Worm (Caenorhabditis elegans): ENCODE results near the gene ida-1.

The ida-1 gene

ce11 chrIII:5805273-5805672, 49.9 kb downstream of the ida-1 start, which contains the start of gene R12B2.3:
Gene R12B2.3, plus strand, starts transcription at chrIII:5805573.
- no peak for TF ChIP-seq ceh-28 (tag; optimal IDR thresholded peaks at IDR 0.05)
- no peak for TF ChIP-seq nhr-11 (tag; optimal IDR thresholded peaks at IDR 0.05)

DNA sequence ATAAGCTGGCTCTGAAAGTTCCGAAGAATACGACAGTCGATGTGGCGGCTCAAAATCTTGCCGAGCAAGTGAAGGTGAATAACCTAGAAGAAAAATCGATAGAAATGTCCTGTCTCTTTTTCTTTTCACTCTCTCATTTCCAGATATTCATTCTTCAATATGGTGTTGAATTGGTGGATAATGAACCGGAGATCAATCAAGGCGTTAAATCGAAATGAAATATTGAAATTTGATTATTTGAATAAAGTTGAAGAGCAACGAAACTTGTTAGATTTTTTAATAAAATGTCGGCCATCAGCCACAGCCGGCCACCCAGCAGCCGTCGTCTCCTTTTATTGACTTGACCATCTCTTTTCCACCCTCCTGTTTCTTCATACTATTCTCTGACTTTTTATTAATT, 51.4 kb downstream of the ida-1 start, which contains the start of gene R12B2.2:
TSS of gene R12B2.2 (plus strand) at position 301 of the 400 bp plus-strand sequence.
- peak; percentile 6 for TF ChIP-seq hmg-11 (tag; optimal IDR thresholded peaks at IDR 0.05)
- no peak for TF ChIP-seq elt-2 (tag; optimal IDR thresholded peaks at IDR 0.05)

DNA sequence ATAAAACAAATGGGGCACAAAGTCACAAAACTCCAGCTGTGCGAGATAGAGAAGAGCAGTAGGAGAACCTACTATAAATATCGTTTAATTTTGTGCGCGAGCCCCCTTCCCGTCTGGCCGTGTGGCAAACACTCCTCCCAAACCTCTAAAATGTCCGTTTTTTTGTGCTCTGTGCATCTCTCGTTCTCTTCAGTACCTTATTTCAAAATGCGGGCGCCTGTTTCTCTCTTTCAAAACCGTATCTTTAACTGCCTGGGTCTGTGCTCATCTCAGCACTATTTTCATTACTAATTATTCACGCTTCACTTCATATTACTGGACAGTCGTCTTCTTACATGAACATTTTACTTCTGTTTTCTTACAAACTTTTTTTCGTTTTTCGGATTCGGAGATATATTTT, 54.7 kb downstream of the ida-1 start:
- TF ChIP-seq pha-4 (tag; optimal IDR thresholded peaks at IDR 0.05) (peak; percentile 70), egl-27 (tag; optimal IDR thresholded peaks at IDR 0.05) (no peak), nhr-237 (tag; optimal IDR thresholded peaks at IDR 0.05) (no peak), sea-2 (GFP tag; optimal IDR thresholded peaks at IDR 0.05) (no peak), ceh-28 (tag; optimal IDR thresholded peaks at IDR 0.05) (no peak), pqm-1 (tag; optimal IDR thresholded peaks at IDR 0.05) (peak; percentile 18), nfya-1 (tag; optimal IDR thresholded peaks at IDR 0.05; ENCODE audit: insufficient read depth) (no peak), fkh-10 (GFP tag; optimal IDR thresholded peaks at IDR 0.05) (no peak), nhr-23 (tag; optimal IDR thresholded peaks at IDR 0.05) (no peak), nhr-25 (tag; optimal IDR thresholded peaks at IDR 0.05) (no peak), mml-1 (tag; optimal IDR thresholded peaks at IDR 0.05) (no peak), elt-2 (tag; optimal IDR thresholded peaks at IDR 0.05) (peak; percentile 12), ceh-16 (tag; optimal IDR thresholded peaks at IDR 0.05) (no peak), nhr-11 (tag; optimal IDR thresholded peaks at IDR 0.05) (no peak)

ce11 chrIII:5811957-5812356, 56.6 kb downstream of the ida-1 start:
- TF ChIP-seq nhr-11 (tag; optimal IDR thresholded peaks at IDR 0.05) (no peak), mml-1 (tag; optimal IDR thresholded peaks at IDR 0.05) (no peak), nfya-1 (tag; optimal IDR thresholded peaks at IDR 0.05; ENCODE audit: insufficient read depth) (no peak), daf-12 (tag; optimal IDR thresholded peaks at IDR 0.05) (no peak), nhr-67 (tag; optimal IDR thresholded peaks at IDR 0.05) (no peak), eor-1 (tag; optimal IDR thresholded peaks at IDR 0.05) (no peak), ztf-11 (tag; optimal IDR thresholded peaks at IDR 0.05) (no peak), egl-5 (tag; optimal IDR thresholded peaks at IDR 0.05) (no peak), nhr-25 (tag; optimal IDR thresholded peaks at IDR 0.05) (no peak), zag-1 (tag; optimal IDR thresholded peaks at IDR 0.05) (no peak), ZK546.5 (tag; optimal IDR thresholded peaks at IDR 0.05) (no peak), elt-1 (tag; optimal IDR thresholded peaks at IDR 0.05) (no peak)

DNA sequence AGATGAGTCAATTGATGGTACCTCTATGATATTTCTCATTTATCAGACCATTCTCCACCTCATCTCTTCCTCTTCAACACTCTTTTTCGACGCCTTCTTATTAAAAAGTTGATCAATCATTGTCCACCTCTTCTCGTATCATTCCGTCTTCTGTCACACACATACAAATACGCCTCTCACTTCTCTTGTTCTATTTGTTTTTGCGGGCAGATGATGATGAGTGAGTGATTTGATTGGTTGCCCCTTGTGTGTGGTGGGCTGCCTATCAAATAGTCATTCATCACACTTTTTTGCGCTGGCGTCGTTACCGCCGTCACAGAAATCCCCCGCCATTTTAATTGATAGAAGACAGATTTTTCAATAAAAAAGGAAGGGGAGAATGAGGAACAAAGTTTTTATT, 57.3 kb downstream of the ida-1 start:
- TF ChIP-seq mml-1 (tag; optimal IDR thresholded peaks at IDR 0.05) (no peak), egl-27 (tag; optimal IDR thresholded peaks at IDR 0.05) (peak; percentile 18), nhr-23 (tag; optimal IDR thresholded peaks at IDR 0.05) (peak; percentile 69), snpc-4 (tag; optimal IDR thresholded peaks at IDR 0.05) (no peak), elt-2 (tag; optimal IDR thresholded peaks at IDR 0.05) (no peak), elt-3 (tag; optimal IDR thresholded peaks at IDR 0.05) (peak in 2 of 3 experiments; percentile 19 to 82), nhr-25 (tag; optimal IDR thresholded peaks at IDR 0.05) (peak; percentile 58), zag-1 (tag; optimal IDR thresholded peaks at IDR 0.05) (no peak), nfya-1 (tag; optimal IDR thresholded peaks at IDR 0.05; ENCODE audit: insufficient read depth) (peak; percentile 73), jun-1 (tag; optimal IDR thresholded peaks at IDR 0.05) (no peak), nhr-43 (tag; optimal IDR thresholded peaks at IDR 0.05; ENCODE audit: poor library complexity, severe bottlenecking) (peak; percentile 41), unc-62 (GFP tag; optimal IDR thresholded peaks at IDR 0.05) (peak; percentile 18), lin-39 (tag; optimal IDR thresholded peaks at IDR 0.05) (no peak)

- TF ChIP-seq nhr-43 (tag; optimal IDR thresholded peaks at IDR 0.05; ENCODE audit: poor library complexity, severe bottlenecking), result no peak
- no peak for TF ChIP-seq ceh-82 (tag; optimal IDR thresholded peaks at IDR 0.05)
- TF ChIP-seq ama-1 (optimal IDR thresholded peaks at IDR 0.05), result no peak
- no peak for TF ChIP-seq nhr-237 (tag; optimal IDR thresholded peaks at IDR 0.05)
- no peak for TF ChIP-seq tbx-2 (tag; optimal IDR thresholded peaks at IDR 0.05)
Observed at ce11 chrIII:5813501-5813900, 58.2 kb downstream of the ida-1 start.

Data from whole organism, L3 larva.